Worm (Caenorhabditis elegans) whole organism, young adult: ENCODE data around the gene ucr-2.2.
A peak's percentile ranks its signal among the peaks of the same experiment; 100 is the strongest.

ENCODE experiments used
- B0035.1 ChIP-seq: sonication (generic microtip); optimal IDR thresholded peaks from 2 replicates; lab custom pipeline; 2016; ENCODE audit warnings: missing genetic modification characterization, mild to moderate bottlenecking, missing compliant biosample characterization, missing genotype, missing genetic modification reagents
- B0261.1 ChIP-seq: sonication (generic microtip); optimal IDR thresholded peaks from 2 replicates; lab custom pipeline; 2016; ENCODE audit warnings: mild to moderate bottlenecking, missing genetic modification characterization, moderate library complexity, missing compliant biosample characterization
- B0336.3 ChIP-seq: fragments of 200-800 bp; sonication (Bioruptor generic); IDR thresholded peaks from 2 replicates; pipeline ENCODE4 v1.3.6; 2022; ENCODE audit warnings: missing genetic modification characterization, missing compliant biosample characterization
- F23B12.7 ChIP-seq: sonication (generic microtip); optimal IDR thresholded peaks from 2 replicates; lab custom pipeline; 2017; ENCODE audit warnings: missing genetic modification characterization, mild to moderate bottlenecking, missing compliant biosample characterization, antibody characterized with exemption, moderate library complexity; ENCODE audit not compliant: insufficient read depth
- F33H1.4 ChIP-seq: fragments of 200-800 bp; sonication (Bioruptor generic); IDR thresholded peaks from 2 replicates; pipeline ENCODE4 v1.3.6; 2022; ENCODE audit warnings: missing genetic modification reagents, missing genetic modification characterization, missing compliant biosample characterization
- F37B4.10 ChIP-seq: fragments of 200-800 bp; sonication (Bioruptor generic); IDR thresholded peaks from 2 replicates; pipeline ENCODE4 v1.3.6; 2022; ENCODE audit warnings: missing genetic modification characterization, missing compliant biosample characterization
- F57C9.4 ChIP-seq: sonication (generic microtip); optimal IDR thresholded peaks from 2 replicates; lab custom pipeline; 2017; ENCODE audit warnings: mild to moderate bottlenecking, missing genetic modification characterization, missing compliant biosample characterization
- K11D2.4 ChIP-seq: fragments of 200-800 bp; sonication (Bioruptor generic); IDR thresholded peaks from 2 replicates; pipeline ENCODE4 v1.3.6; 2022; ENCODE audit warnings: missing genetic modification reagents, missing genetic modification characterization, missing compliant biosample characterization
- K12H6.12 ChIP-seq: fragments of 200-800 bp; sonication (Bioruptor generic); optimal IDR thresholded peaks from 2 replicates; lab custom pipeline; 2018; ENCODE audit warnings: mild to moderate bottlenecking, missing genetic modification characterization, missing compliant biosample characterization
- T26A5.8 ChIP-seq: sonication (generic microtip); optimal IDR thresholded peaks from 2 replicates; lab custom pipeline; 2016; ENCODE audit warnings: missing genetic modification characterization, missing compliant biosample characterization
- ZK185.1 ChIP-seq: sonication (generic microtip); optimal IDR thresholded peaks from 2 replicates; lab custom pipeline; 2016; ENCODE audit warnings: mild to moderate bottlenecking, missing genetic modification characterization, missing compliant biosample characterization; ENCODE audit not compliant: poor library complexity, severe bottlenecking
- aptf-3 ChIP-seq: fragments of 200-800 bp; sonication (Bioruptor generic); IDR thresholded peaks from 2 replicates; pipeline ENCODE4 v1.3.6; 2022; ENCODE audit warnings: missing genetic modification characterization, missing compliant biosample characterization
- attf-3 ChIP-seq: fragments of 200-800 bp; sonication (Bioruptor generic); conservative IDR thresholded peaks from 2 replicates; pipeline ENCODE4 v1.3.6; 2022; ENCODE audit warnings: missing genetic modification reagents, missing genetic modification characterization, missing compliant biosample characterization
- bed-2 ChIP-seq: fragments of 200-800 bp; sonication (Bioruptor generic); IDR thresholded peaks from 2 replicates; pipeline ENCODE4 v1.3.6; 2022; ENCODE audit warnings: missing genetic modification reagents, missing genetic modification characterization, missing compliant biosample characterization
- ccch-3 ChIP-seq: fragments of 200-800 bp; sonication (Bioruptor generic); optimal IDR thresholded peaks from 2 replicates; lab custom pipeline; 2018; ENCODE audit warnings: mild to moderate bottlenecking, missing genetic modification characterization, missing compliant biosample characterization
- cebp-2 ChIP-seq: fragments of 200-800 bp; sonication (Bioruptor generic); IDR thresholded peaks from 2 replicates; pipeline ENCODE4 v1.3.6; 2022; ENCODE audit warnings: missing genetic modification characterization, missing compliant biosample characterization
- ceh-27 ChIP-seq: fragments of 200-800 bp; sonication (Bioruptor generic); optimal IDR thresholded peaks from 2 replicates; lab custom pipeline; 2018; ENCODE audit warnings: mild to moderate bottlenecking, missing genetic modification characterization, moderate library complexity, missing compliant biosample characterization
- ceh-91 ChIP-seq: fragments of 200-800 bp; sonication (Bioruptor generic); IDR thresholded peaks from 2 replicates; pipeline ENCODE4 v1.3.6; 2022; ENCODE audit warnings: missing genetic modification reagents, missing genetic modification characterization, missing compliant biosample characterization
- chd-7 ChIP-seq: sonication (generic microtip); optimal IDR thresholded peaks from 2 replicates; lab custom pipeline; 2016; ENCODE audit warnings: mild to moderate bottlenecking, missing genetic modification characterization, moderate library complexity, missing compliant biosample characterization
- dox-1 ChIP-seq: fragments of 200-800 bp; sonication (Bioruptor generic); IDR thresholded peaks from 2 replicates; pipeline ENCODE4 v1.3.6; 2022; ENCODE audit warnings: missing genetic modification reagents, missing genetic modification characterization, missing compliant biosample characterization
- egl-18 ChIP-seq: fragments of 200-800 bp; sonication (Bioruptor generic); IDR thresholded peaks from 2 replicates; pipeline ENCODE4 v1.3.6; 2022; ENCODE audit warnings: missing genetic modification reagents, missing genetic modification characterization, missing compliant biosample characterization
- ekl-4 ChIP-seq: fragments of 200-800 bp; sonication (Bioruptor generic); IDR thresholded peaks from 2 replicates; pipeline ENCODE4 v1.3.6; 2022; ENCODE audit warnings: missing genetic modification reagents, missing genetic modification characterization, missing compliant biosample characterization
- gei-17 ChIP-seq: fragments of 200-800 bp; sonication (Bioruptor generic); optimal IDR thresholded peaks from 2 replicates; lab custom pipeline; 2018; ENCODE audit warnings: mild to moderate bottlenecking, missing genetic modification characterization, missing compliant biosample characterization
- hlh-12 ChIP-seq: sonication (generic microtip); optimal IDR thresholded peaks from 2 replicates; lab custom pipeline; 2016; ENCODE audit warnings: missing genetic modification characterization, missing compliant biosample characterization
- hmg-1.2 ChIP-seq: fragments of 200-800 bp; sonication (Bioruptor generic); IDR thresholded peaks from 2 replicates; pipeline ENCODE4 v1.3.6; 2022; ENCODE audit warnings: missing genetic modification reagents, missing genetic modification characterization, missing compliant biosample characterization
- hrde-1 ChIP-seq: sonication (generic microtip); optimal IDR thresholded peaks from 2 replicates; lab custom pipeline; 2016; ENCODE audit warnings: missing genetic modification characterization, mild to moderate bottlenecking, missing compliant biosample characterization, moderate library complexity, missing genotype, missing genetic modification reagents, borderline replicate concordance
- let-607 ChIP-seq, 2 experiments: fragments of 200-800 bp in 1 of 2; sonication (Bioruptor generic) in 1 of 2; sonication (generic microtip) in 1 of 2; optimal IDR thresholded peaks; 2 replicates each; lab custom pipeline; 2016 to 2018; ENCODE audit warnings: mild to moderate bottlenecking in 2 of 2, missing compliant biosample characterization in 2 of 2, missing genetic modification characterization in 2 of 2, moderate library complexity in 2 of 2, missing genotype in 1 of 2
- lin-40 ChIP-seq: sonication (generic microtip); optimal IDR thresholded peaks from 2 replicates; lab custom pipeline; 2016; ENCODE audit warnings: missing genetic modification characterization, mild to moderate bottlenecking, missing compliant biosample characterization, missing genotype, missing genetic modification reagents
- lin-54 ChIP-seq: fragments of 200-800 bp; sonication (Bioruptor generic); optimal IDR thresholded peaks from 2 replicates; lab custom pipeline; 2018; ENCODE audit warnings: mild to moderate bottlenecking, missing genetic modification characterization, missing compliant biosample characterization
- lsy-27 ChIP-seq: sonication (generic microtip); optimal IDR thresholded peaks from 2 replicates; lab custom pipeline; 2017; ENCODE audit warnings: missing genetic modification characterization, mild to moderate bottlenecking, missing compliant biosample characterization, antibody characterized with exemption, missing genotype, borderline replicate concordance; ENCODE audit not compliant: insufficient read depth
- madf-10 ChIP-seq: sonication (generic microtip); optimal IDR thresholded peaks from 2 replicates; lab custom pipeline; 2016; ENCODE audit warnings: mild to moderate bottlenecking, missing genetic modification characterization, missing compliant biosample characterization
- madf-6 ChIP-seq: fragments of 200-800 bp; sonication (Bioruptor generic); IDR thresholded peaks from 2 replicates; pipeline ENCODE4 v1.3.6; 2022; ENCODE audit warnings: missing genetic modification reagents, missing genetic modification characterization, missing compliant biosample characterization
- nfyb-1 ChIP-seq: fragments of 200-800 bp; sonication (Bioruptor generic); IDR thresholded peaks from 2 replicates; pipeline ENCODE4 v1.3.6; 2022; ENCODE audit warnings: missing genetic modification reagents, missing genetic modification characterization, missing compliant biosample characterization
- nhr-27 ChIP-seq: fragments of 200-800 bp; sonication (Bioruptor generic); optimal IDR thresholded peaks from 2 replicates; lab custom pipeline; 2018; ENCODE audit warnings: mild to moderate bottlenecking, missing genetic modification characterization, moderate library complexity, missing compliant biosample characterization
- nhr-80 ChIP-seq: sonication (generic microtip); optimal IDR thresholded peaks from 2 replicates; lab custom pipeline; 2016; ENCODE audit warnings: missing genetic modification characterization, missing compliant biosample characterization
- pbrm-1 ChIP-seq: fragments of 200-800 bp; sonication (Bioruptor generic); IDR thresholded peaks from 2 replicates; pipeline ENCODE4 v1.3.6; 2022; ENCODE audit warnings: missing genetic modification reagents, missing genetic modification characterization, missing compliant biosample characterization
- rcor-1 ChIP-seq: fragments of 200-800 bp; sonication (Bioruptor generic); IDR thresholded peaks from 2 replicates; pipeline ENCODE4 v1.3.6; 2022; ENCODE audit warnings: missing genetic modification reagents, missing genetic modification characterization, missing compliant biosample characterization
- snpc-1.1 ChIP-seq: sonication (generic microtip); optimal IDR thresholded peaks from 2 replicates; lab custom pipeline; 2017; ENCODE audit warnings: missing genetic modification characterization, mild to moderate bottlenecking, missing compliant biosample characterization, antibody characterized with exemption, moderate library complexity, missing genotype, missing genetic modification reagents; ENCODE audit not compliant: insufficient read depth
- somi-1 ChIP-seq: fragments of 200-800 bp; sonication (Bioruptor generic); optimal IDR thresholded peaks from 2 replicates; lab custom pipeline; 2018; ENCODE audit warnings: mild to moderate bottlenecking, missing genetic modification characterization, missing compliant biosample characterization
- sptf-2 ChIP-seq: fragments of 200-800 bp; sonication (Bioruptor generic); optimal IDR thresholded peaks from 2 replicates; lab custom pipeline; 2018; ENCODE audit warnings: mild to moderate bottlenecking, missing genetic modification characterization, missing compliant biosample characterization
- tbx-9 ChIP-seq: sonication (generic microtip); optimal IDR thresholded peaks from 2 replicates; lab custom pipeline; 2016; ENCODE audit warnings: borderline replicate concordance, missing genetic modification characterization, inconsistent platforms, missing compliant biosample characterization
- unc-130 ChIP-seq: sonication (generic microtip); optimal IDR thresholded peaks from 2 replicates; lab custom pipeline; 2016; ENCODE audit warnings: missing genetic modification reagents, missing genetic modification characterization, missing compliant biosample characterization
- xnd-1 ChIP-seq: sonication (generic microtip); optimal IDR thresholded peaks from 2 replicates; lab custom pipeline; 2016; ENCODE audit warnings: missing genotype, missing genetic modification reagents, missing genetic modification characterization, missing compliant biosample characterization
- ztf-18 ChIP-seq: sonication (generic microtip); optimal IDR thresholded peaks from 2 replicates; lab custom pipeline; 2016; ENCODE audit warnings: missing genotype, mild to moderate bottlenecking, missing genetic modification characterization, missing compliant biosample characterization
- ztf-22 ChIP-seq: fragments of 200-800 bp; sonication (Bioruptor generic); optimal IDR thresholded peaks from 2 replicates; lab custom pipeline; 2018; ENCODE audit warnings: mild to moderate bottlenecking, missing genetic modification characterization, moderate library complexity, missing compliant biosample characterization
- ztf-25 ChIP-seq: fragments of 200-800 bp; sonication (Bioruptor generic); IDR thresholded peaks from 2 replicates; pipeline ENCODE4 v1.3.6; 2022; ENCODE audit warnings: missing genetic modification reagents, missing genetic modification characterization, missing compliant biosample characterization
- ztf-26 ChIP-seq: sonication (generic microtip); optimal IDR thresholded peaks from 2 replicates; lab custom pipeline; 2017; ENCODE audit warnings: missing genetic modification characterization, missing compliant biosample characterization
- ztf-3 ChIP-seq: fragments of 200-800 bp; sonication (Bioruptor generic); optimal IDR thresholded peaks from 2 replicates; lab custom pipeline; 2018; ENCODE audit warnings: mild to moderate bottlenecking, missing genetic modification characterization, missing compliant biosample characterization

ucr-2.2 gene

ce11 chrX:15181454-15181853 is 7.8 kb downstream of the ucr-2.2 start, which contains the start of gene pkhm-2 (continued):
- TF ChIP-seq B0261.1 (tag; lab: Kevin White, UChicago) (peak; percentile 22), somi-1 (GFP tag; lab: Kevin White, UChicago) (no peak), T26A5.8 (tag; lab: Kevin White, UChicago) (no peak), ekl-4 (GFP tag; lab: Robert Waterston, UW) (peak; percentile 85), madf-10 (tag; lab: Kevin White, UChicago) (peak; percentile 31), hmg-1.2 (GFP tag; lab: Robert Waterston, UW) (peak; percentile 61), snpc-1.1 (tag; lab: Kevin White, UChicago) (peak; percentile 40), K11D2.4 (GFP tag; lab: Robert Waterston, UW) (peak; percentile 86), F23B12.7 (tag; lab: Kevin White, UChicago) (peak; percentile 69), let-607 (tag; optimal IDR thresholded peaks at IDR 0.05; lab: Kevin White, UChicago) (peak; percentile 60 to 73), bed-2 (GFP tag; lab: Robert Waterston, UW) (0 out of 2 replicates have a peak, but pooled peaks have one; percentile 15), K12H6.12 (tag; lab: Kevin White, UChicago) (peak; percentile 46), hrde-1 (tag; lab: Kevin White, UChicago) (no peak), egl-18 (GFP tag; lab: Robert Waterston, UW) (peak; percentile 88), F33H1.4 (GFP tag; lab: Robert Waterston, UW) (no peak), aptf-3 (GFP tag; lab: Robert Waterston, UW) (no peak), rcor-1 (GFP tag; lab: Robert Waterston, UW) (peak; percentile 76), gei-17 (peak; percentile 84), unc-130 (no peak), ztf-22 (GFP tag; lab: Kevin White, UChicago) (peak; percentile 64), attf-3 (0 out of 2 replicates have a peak, but pooled peaks have one; percentile 50), ccch-3 (GFP tag; lab: Kevin White, UChicago) (no peak), chd-7 (peak; percentile 75), ZK185.1 (no peak), ztf-25 (no peak), ztf-26 (tag; lab: Kevin White, UChicago) (peak; percentile 86), ceh-91 (GFP tag; lab: Robert Waterston, UW) (no peak), ceh-27 (GFP tag; lab: Kevin White, UChicago) (peak; percentile 88), nfyb-1 (GFP tag; lab: Robert Waterston, UW) (peak; percentile 86), cebp-2 (GFP tag; lab: Robert Waterston, UW) (0 out of 2 replicates have a peak, but pooled peaks have one; percentile 64), pbrm-1 (peak; percentile 88), lin-40 (peak; percentile 93), ztf-18 (tag; lab: Kevin White, UChicago) (peak; percentile 98), nhr-80 (tag; lab: Kevin White, UChicago) (peak; percentile 93), F37B4.10 (no peak), dox-1 (GFP tag; lab: Robert Waterston, UW) (peak; percentile 92), B0035.1 (tag; lab: Kevin White, UChicago) (no peak), lin-54 (GFP tag; lab: Kevin White, UChicago) (peak; percentile 86), hlh-12 (tag; lab: Kevin White, UChicago) (no peak), F57C9.4 (tag; lab: Kevin White, UChicago) (no peak), nhr-27 (no peak), madf-6 (peak; percentile 50), sptf-2 (no peak), xnd-1 (tag; lab: Kevin White, UChicago) (no peak), ztf-3 (GFP tag; lab: Kevin White, UChicago) (peak; percentile 17), tbx-9 (tag; lab: Kevin White, UChicago) (no peak), B0336.3 (GFP tag; lab: Robert Waterston, UW) (peak; percentile 81), lsy-27 (tag; lab: Kevin White, UChicago) (no peak)
